Worm (Caenorhabditis elegans) whole organism, late embryonic: ENCODE measurements around the gene K02E11.10.

Experiments
- F13H6.1 ChIP-seq: sonication (generic microtip); optimal IDR thresholded peaks from 2 replicates; lab custom pipeline; 2016; ENCODE audit warnings: missing genetic modification characterization, missing compliant biosample characterization
- K02D7.2 ChIP-seq: sonication (generic microtip); optimal IDR thresholded peaks from 2 replicates; lab custom pipeline; 2017; ENCODE audit warnings: mild to moderate bottlenecking, missing genetic modification characterization, missing compliant biosample characterization
- K09A11.1 ChIP-seq: sonication (generic microtip); optimal IDR thresholded peaks from 2 replicates; lab custom pipeline; 2017; ENCODE audit warnings: antibody characterized with exemption, mild to moderate bottlenecking, missing genetic modification characterization, missing compliant biosample characterization; ENCODE audit not compliant: insufficient read depth
- T23F11.4 ChIP-seq: fragments of 200-800 bp; sonication (Bioruptor generic); optimal IDR thresholded peaks from 2 replicates; lab custom pipeline; 2018; ENCODE audit warnings: mild to moderate bottlenecking, missing genetic modification characterization, missing compliant biosample characterization
- Y22D7AL.16 ChIP-seq: sonication (generic microtip); optimal IDR thresholded peaks from 2 replicates; lab custom pipeline; 2016; ENCODE audit warnings: missing genetic modification characterization, missing compliant biosample characterization
- ahr-1 ChIP-seq: sonication (generic microtip); optimal IDR thresholded peaks from 2 replicates; lab custom pipeline; 2016; ENCODE audit warnings: missing genetic modification characterization, missing compliant biosample characterization
- ama-1 ChIP-seq: fragments of 150-350 bp; optimal IDR thresholded peaks from 2 replicates; lab custom pipeline; 2014
- ceh-14 ChIP-seq: sonication (generic microtip); optimal IDR thresholded peaks from 2 replicates; lab custom pipeline; 2016; ENCODE audit warnings: missing genotype, missing genetic modification characterization, missing compliant biosample characterization
- ceh-18 ChIP-seq: sonication (generic microtip); optimal IDR thresholded peaks from 2 replicates; lab custom pipeline; 2016; ENCODE audit warnings: missing genetic modification characterization, missing compliant biosample characterization
- ceh-19 ChIP-seq: fragments of 200-800 bp; sonication (Bioruptor generic); optimal IDR thresholded peaks from 2 replicates; lab custom pipeline; 2018; ENCODE audit warnings: mild to moderate bottlenecking, missing genetic modification characterization, missing compliant biosample characterization
- ceh-24 ChIP-seq: sonication (generic microtip); optimal IDR thresholded peaks from 2 replicates; lab custom pipeline; 2016; ENCODE audit warnings: mild to moderate bottlenecking, missing genetic modification characterization, missing compliant biosample characterization
- ceh-31 ChIP-seq: sonication (generic microtip); optimal IDR thresholded peaks from 2 replicates; lab custom pipeline; 2016; ENCODE audit warnings: missing genetic modification characterization, missing compliant biosample characterization
- ceh-6 ChIP-seq: fragments of 200-800 bp; sonication (Bioruptor generic); optimal IDR thresholded peaks from 2 replicates; lab custom pipeline; 2018; ENCODE audit warnings: mild to moderate bottlenecking, missing genetic modification characterization, missing compliant biosample characterization
- ceh-9 ChIP-seq: sonication (generic microtip); optimal IDR thresholded peaks from 2 replicates; lab custom pipeline; 2016; ENCODE audit warnings: mild to moderate bottlenecking, missing genetic modification characterization, inconsistent platforms, missing compliant biosample characterization
- elt-2 ChIP-seq: sonication (generic microtip); optimal IDR thresholded peaks from 2 replicates; lab custom pipeline; 2016; ENCODE audit warnings: missing genetic modification reagents, missing genetic modification characterization, missing compliant biosample characterization
- eyg-1 ChIP-seq: sonication (generic microtip); optimal IDR thresholded peaks from 2 replicates; lab custom pipeline; 2016; ENCODE audit warnings: missing genotype, missing genetic modification characterization, missing compliant biosample characterization
- fkh-10 ChIP-seq: fragments of 150-350 bp; optimal IDR thresholded peaks from 2 replicates; lab custom pipeline; 2014; ENCODE audit warnings: missing biosample characterization, missing genetic modification reagents, missing genetic modification characterization
- fkh-6 ChIP-seq: sonication (generic microtip); optimal IDR thresholded peaks from 2 replicates; lab custom pipeline; 2016; ENCODE audit warnings: missing genetic modification characterization, missing compliant biosample characterization
- hlh-13 ChIP-seq: fragments of 200-800 bp; sonication (Bioruptor generic); optimal IDR thresholded peaks from 2 replicates; lab custom pipeline; 2018; ENCODE audit warnings: mild to moderate bottlenecking, missing genetic modification characterization, missing compliant biosample characterization
- lim-6 ChIP-seq: sonication (generic microtip); optimal IDR thresholded peaks from 2 replicates; lab custom pipeline; 2016; ENCODE audit warnings: missing genetic modification characterization, missing compliant biosample characterization
- lin-11 ChIP-seq: fragments of 200-800 bp; sonication (Bioruptor generic); optimal IDR thresholded peaks from 2 replicates; lab custom pipeline; 2018; ENCODE audit warnings: mild to moderate bottlenecking, missing genetic modification characterization, missing compliant biosample characterization
- madf-2 ChIP-seq: sonication (generic microtip); optimal IDR thresholded peaks from 2 replicates; lab custom pipeline; 2017; ENCODE audit warnings: missing genetic modification characterization, missing compliant biosample characterization
- mec-3 ChIP-seq: sonication (generic microtip); optimal IDR thresholded peaks from 2 replicates; lab custom pipeline; 2016; ENCODE audit warnings: borderline replicate concordance, missing genetic modification characterization, missing compliant biosample characterization
- odd-2 ChIP-seq: sonication (generic microtip); optimal IDR thresholded peaks from 2 replicates; lab custom pipeline; 2017; ENCODE audit warnings: antibody characterized with exemption, mild to moderate bottlenecking, missing genetic modification characterization, missing compliant biosample characterization
- pag-3 ChIP-seq: sonication (generic microtip); optimal IDR thresholded peaks from 2 replicates; lab custom pipeline; 2016; ENCODE audit warnings: missing compliant biosample characterization, missing genetic modification characterization, borderline replicate concordance
- pax-1 ChIP-seq: fragments of 150-350 bp; optimal IDR thresholded peaks from 2 replicates; lab custom pipeline; 2014; ENCODE audit warnings: missing biosample characterization, missing genetic modification characterization
- pha-2 ChIP-seq: sonication (generic microtip); optimal IDR thresholded peaks from 2 replicates; lab custom pipeline; 2017; ENCODE audit warnings: mild to moderate bottlenecking, missing genetic modification characterization, missing compliant biosample characterization
- pha-4 ChIP-seq: fragments of 150-350 bp; optimal IDR thresholded peaks from 2 replicates; lab custom pipeline; 2018; ENCODE audit warnings: missing biosample characterization, missing genetic modification reagents, missing genetic modification characterization
- pqm-1 ChIP-seq: sonication (generic microtip); optimal IDR thresholded peaks from 2 replicates; lab custom pipeline; 2016; ENCODE audit warnings: missing genetic modification characterization, missing compliant biosample characterization
- ref-2 ChIP-seq: sonication (generic microtip); optimal IDR thresholded peaks from 2 replicates; lab custom pipeline; 2016; ENCODE audit warnings: missing genetic modification characterization, missing compliant biosample characterization
- sox-2 ChIP-seq: fragments of 200-800 bp; sonication (Bioruptor generic); IDR thresholded peaks from 2 replicates; pipeline ENCODE4 v1.3.6; 2022; ENCODE audit warnings: missing genetic modification reagents, missing genetic modification characterization, missing compliant biosample characterization
- sox-4 ChIP-seq: sonication (generic microtip); optimal IDR thresholded peaks from 2 replicates; lab custom pipeline; 2017; ENCODE audit warnings: mild to moderate bottlenecking, missing genetic modification characterization, inconsistent platforms, missing compliant biosample characterization
- syd-9 ChIP-seq: sonication (generic microtip); optimal IDR thresholded peaks from 2 replicates; lab custom pipeline; 2016; ENCODE audit warnings: mild to moderate bottlenecking, missing genetic modification characterization, moderate library complexity, missing compliant biosample characterization
- tbx-7 ChIP-seq: sonication (generic microtip); optimal IDR thresholded peaks from 2 replicates; lab custom pipeline; 2016; ENCODE audit warnings: missing genotype, missing genetic modification characterization, missing compliant biosample characterization
- ttx-3 ChIP-seq: sonication (generic microtip); optimal IDR thresholded peaks from 2 replicates; lab custom pipeline; 2016; ENCODE audit warnings: missing genetic modification reagents, missing genetic modification characterization, missing compliant biosample characterization
- unc-42 ChIP-seq: sonication (generic microtip); optimal IDR thresholded peaks from 2 replicates; lab custom pipeline; 2016; ENCODE audit warnings: missing genotype, missing genetic modification characterization, missing compliant biosample characterization
- zip-5 ChIP-seq: sonication (generic microtip); optimal IDR thresholded peaks from 2 replicates; lab custom pipeline; 2016; ENCODE audit warnings: missing genetic modification characterization, missing compliant biosample characterization
- ztf-16 ChIP-seq: sonication (generic microtip); optimal IDR thresholded peaks from 2 replicates; lab custom pipeline; 2017; ENCODE audit warnings: missing genetic modification characterization, missing compliant biosample characterization

K02E11.10 gene

DNA sequence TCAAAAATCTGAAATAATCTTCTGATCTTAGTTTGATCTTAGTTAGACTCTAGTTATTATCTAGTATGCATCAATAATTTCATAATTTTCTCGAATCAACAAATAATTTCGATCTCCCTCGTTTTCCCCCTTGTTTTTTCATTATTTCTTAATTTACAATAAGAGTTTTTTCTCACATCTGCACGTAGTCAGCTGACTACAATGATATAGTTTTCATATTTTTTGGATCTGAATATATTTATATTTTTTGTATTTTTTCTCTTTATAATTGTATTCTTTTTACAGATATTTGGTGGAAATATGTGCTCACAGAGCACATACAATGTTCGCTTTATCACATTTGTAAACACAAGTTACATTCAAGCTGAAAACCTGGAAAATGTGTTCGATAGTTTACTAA lies 3.0 kb upstream of the K02E11.10 start, which contains the start of gene sre-7:
sre-7 (plus strand) TSS at position 301 of the 400 bp plus-strand sequence.
- TF ChIP-seq K09A11.1 (no peak), ceh-6 (GFP tag; lab: Kevin White, UChicago) (no peak), ttx-3 (tag; lab: Kevin White, UChicago) (no peak), F13H6.1 (no peak), lim-6 (tag; lab: Kevin White, UChicago) (no peak), K02D7.2 (tag; lab: Kevin White, UChicago) (no peak), sox-2 (GFP tag; lab: Robert Waterston, UW) (no peak), madf-2 (tag; lab: Kevin White, UChicago) (no peak), ceh-18 (tag; lab: Kevin White, UChicago) (no peak), Y22D7AL.16 (tag; lab: Kevin White, UChicago) (no peak), tbx-7 (tag; lab: Kevin White, UChicago) (no peak)

DNA sequence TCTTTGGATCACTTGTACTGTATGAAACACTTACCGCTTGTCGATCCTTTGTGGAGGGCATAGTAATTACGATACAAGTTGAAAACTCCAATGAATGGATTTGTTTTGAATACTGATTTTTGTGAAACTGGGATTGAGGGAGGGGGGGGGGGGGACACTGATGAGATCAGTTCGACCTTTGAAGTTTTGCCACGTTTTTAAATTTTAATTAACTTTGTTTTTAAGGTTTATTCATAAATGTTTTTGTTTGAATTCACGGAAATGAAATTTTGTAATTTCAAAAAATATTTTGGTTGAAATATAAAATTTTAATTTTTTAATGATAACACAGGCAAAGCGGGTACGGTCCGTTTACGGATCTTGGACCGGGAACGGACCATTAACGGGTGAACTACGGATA lies 5.0 kb downstream of the K02E11.10 start, which contains the start of gene ent-3:
ent-3 (minus strand) TSS at position 101 of the 400 bp plus-strand sequence.
- TF ChIP-seq ceh-18 (tag; lab: Kevin White, UChicago): no peak
- TF ChIP-seq fkh-6: no peak
- TF ChIP-seq ztf-16 (tag; lab: Kevin White, UChicago): no peak
- TF ChIP-seq madf-2 (tag; lab: Kevin White, UChicago): no peak
- no peak for TF ChIP-seq unc-42 (tag; lab: Kevin White, UChicago)
- TF ChIP-seq ceh-9: no peak
- TF ChIP-seq hlh-13 (GFP tag; lab: Kevin White, UChicago): no peak
- TF ChIP-seq fkh-10 (GFP tag; lab: Kevin White, UChicago): no peak
- TF ChIP-seq lin-11 (tag; lab: Kevin White, UChicago): no peak
- TF ChIP-seq pha-4: no peak
- TF ChIP-seq ceh-31 (tag; lab: Kevin White, UChicago): no peak
- no peak for TF ChIP-seq sox-4 (tag; lab: Kevin White, UChicago)
- no peak for TF ChIP-seq ceh-14
- no peak for TF ChIP-seq pax-1 (tag; lab: Kevin White, UChicago)
- TF ChIP-seq ref-2: no peak
- TF ChIP-seq sox-2 (GFP tag; lab: Robert Waterston, UW): no peak
- TF ChIP-seq odd-2 (tag; lab: Kevin White, UChicago): no peak
- no peak for TF ChIP-seq pha-2 (tag; lab: Kevin White, UChicago)
- no peak for TF ChIP-seq ama-1 (lab: Kevin White, UChicago)

DNA sequence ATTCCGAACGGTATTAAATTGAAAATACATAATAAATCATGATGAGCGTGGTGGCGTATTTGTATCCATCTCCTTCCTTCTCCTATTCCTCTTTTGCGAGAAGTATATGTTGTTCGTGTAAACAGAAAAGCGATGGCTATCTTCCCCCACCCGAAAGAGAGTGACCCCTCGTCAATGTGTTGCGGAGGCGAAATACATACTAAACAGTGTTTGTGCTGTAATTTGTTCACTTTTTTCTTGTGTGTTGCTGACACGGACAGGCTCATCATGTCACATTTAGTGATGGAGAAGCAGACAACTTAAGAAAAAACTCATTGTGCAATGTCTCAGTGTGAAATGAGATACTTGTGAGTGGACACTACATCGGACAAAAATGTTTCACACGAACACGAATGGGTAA lies 9.3 kb downstream of the K02E11.10 start:
- no peak for TF ChIP-seq T23F11.4 (GFP tag; lab: Kevin White, UChicago)
- TF ChIP-seq pqm-1 (tag; lab: Kevin White, UChicago): no peak
- TF ChIP-seq ceh-19 (GFP tag; lab: Kevin White, UChicago): no peak
- TF ChIP-seq ceh-6 (GFP tag; lab: Kevin White, UChicago): no peak
- TF ChIP-seq ref-2: no peak
- TF ChIP-seq sox-2 (GFP tag; lab: Robert Waterston, UW): no peak

DNA sequence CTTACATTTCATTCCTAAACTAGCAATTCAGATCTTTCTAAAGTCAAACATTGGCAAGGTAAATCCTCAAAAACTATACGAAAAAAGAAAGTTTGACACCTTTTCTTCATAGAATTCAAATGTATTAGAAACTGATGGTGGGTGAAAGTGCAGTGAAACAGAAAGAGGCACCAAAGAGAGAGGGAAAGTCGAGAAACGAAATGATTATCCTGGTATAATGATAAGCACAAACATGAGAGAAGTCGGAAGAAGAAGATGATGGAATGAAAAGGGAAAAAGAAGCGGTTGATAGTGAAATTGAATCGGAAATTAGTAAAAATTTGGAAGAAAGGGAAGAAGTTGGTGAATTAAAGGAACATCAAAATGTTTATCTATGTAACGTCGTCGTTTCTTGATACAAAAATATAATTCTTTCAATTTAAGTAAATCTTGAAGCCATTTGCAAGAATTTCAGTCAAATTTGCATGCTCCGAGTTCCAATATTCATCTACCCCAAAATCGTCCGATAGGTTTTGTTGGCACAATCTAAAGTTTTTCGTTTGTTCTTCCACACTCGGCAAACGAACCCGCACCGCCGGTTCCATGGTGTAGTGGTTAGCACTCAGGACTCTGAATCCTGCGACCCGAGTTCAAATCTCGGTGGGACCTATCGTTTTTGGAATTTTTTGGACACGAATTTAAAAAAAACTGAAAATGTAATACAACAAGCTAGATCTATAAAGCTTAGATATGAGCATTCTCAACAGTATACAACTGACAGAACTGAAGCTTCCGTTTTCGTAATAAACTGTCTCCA lies 10.0 kb downstream of the K02E11.10 start:
- TF ChIP-seq elt-2 (tag; lab: Kevin White, UChicago) (no peak), syd-9 (tag; lab: Kevin White, UChicago) (no peak), pag-3 (no peak), lin-11 (tag; lab: Kevin White, UChicago) (no peak), mec-3 (no peak), eyg-1 (no peak), ahr-1 (tag; lab: Kevin White, UChicago) (no peak), ceh-24 (no peak), ttx-3 (tag; lab: Kevin White, UChicago) (no peak), zip-5 (tag; lab: Kevin White, UChicago) (no peak)
